Worm (Caenorhabditis elegans) whole organism, L2 larva: ENCODE measurements around the gene F21A3.11.
A peak's percentile ranks its signal among the peaks of the same experiment; 100 is the strongest.

ENCODE experiments used
- F13H6.1 ChIP-seq: sonication (generic microtip); optimal IDR thresholded peaks from 2 replicates; lab custom pipeline; 2016; ENCODE audit warnings: missing genetic modification characterization, missing compliant biosample characterization
- R02D3.7 ChIP-seq: fragments of 150-350 bp; optimal IDR thresholded peaks from 2 replicates; lab custom pipeline; 2014; ENCODE audit warnings: missing biosample characterization, missing genetic modification characterization
- Y55F3AM.14 ChIP-seq: fragments of 200-800 bp; sonication (Bioruptor generic); optimal IDR thresholded peaks from 2 replicates; lab custom pipeline; 2018; ENCODE audit warnings: mild to moderate bottlenecking, missing genetic modification characterization, missing compliant biosample characterization
- alr-1 ChIP-seq: fragments of 150-350 bp; optimal IDR thresholded peaks from 2 replicates; lab custom pipeline; 2014; ENCODE audit warnings: missing biosample characterization, missing genetic modification characterization
- aly-2 ChIP-seq: fragments of 150-350 bp; optimal IDR thresholded peaks from 2 replicates; lab custom pipeline; 2014; ENCODE audit warnings: missing biosample characterization, missing genetic modification characterization
- ama-1 ChIP-seq: fragments of 150-350 bp; optimal IDR thresholded peaks from 2 replicates; lab custom pipeline; 2018; ENCODE audit warnings: inconsistent platforms
- blmp-1 ChIP-seq: sonication (generic microtip); optimal IDR thresholded peaks from 2 replicates; lab custom pipeline; 2017; ENCODE audit warnings: missing genetic modification characterization, mild to moderate bottlenecking, missing compliant biosample characterization, antibody characterized with exemption, moderate library complexity; ENCODE audit not compliant: insufficient read depth
- ceh-16 ChIP-seq: fragments of 150-350 bp; optimal IDR thresholded peaks from 2 replicates; lab custom pipeline; 2014; ENCODE audit warnings: missing biosample characterization, missing genetic modification characterization
- ceh-82 ChIP-seq: fragments of 150-350 bp; optimal IDR thresholded peaks from 2 replicates; lab custom pipeline; 2014; ENCODE audit warnings: missing biosample characterization, missing genetic modification characterization
- egl-27 ChIP-seq: sonication (generic microtip); optimal IDR thresholded peaks from 3 replicates; lab custom pipeline; 2017; ENCODE audit warnings: missing biosample characterization, missing genetic modification reagents, missing genetic modification characterization
- elt-1 ChIP-seq: fragments of 150-350 bp; optimal IDR thresholded peaks from 2 replicates; lab custom pipeline; 2014; ENCODE audit warnings: missing biosample characterization, missing genetic modification characterization
- elt-3 ChIP-seq: sonication (generic microtip); optimal IDR thresholded peaks from 2 replicates; lab custom pipeline; 2017; ENCODE audit warnings: missing biosample characterization, missing genetic modification characterization
- fos-1 ChIP-seq: fragments of 150-350 bp; optimal IDR thresholded peaks from 2 replicates; lab custom pipeline; 2014; ENCODE audit warnings: missing biosample characterization, missing genetic modification characterization
- gmeb-1 ChIP-seq: fragments of 150-350 bp; optimal IDR thresholded peaks from 2 replicates; lab custom pipeline; 2014; ENCODE audit warnings: missing biosample characterization, missing genetic modification characterization
- lin-13 ChIP-seq: fragments of 150-350 bp; optimal IDR thresholded peaks from 2 replicates; lab custom pipeline; 2014; ENCODE audit warnings: missing biosample characterization, missing genetic modification reagents, missing genetic modification characterization
- lin-39 ChIP-seq: fragments of 150-350 bp; optimal IDR thresholded peaks from 2 replicates; lab custom pipeline; 2014; ENCODE audit warnings: missing biosample characterization, missing genetic modification reagents, missing genetic modification characterization
- lsy-2 ChIP-seq, 2 experiments: fragments of 150-350 bp in 1 of 2; sonication (generic microtip) in 1 of 2; optimal IDR thresholded peaks; 2 replicates each; lab custom pipeline; 2014 to 2017; ENCODE audit warnings: missing biosample characterization in 2 of 2, missing genetic modification characterization in 2 of 2
- mab-5 ChIP-seq: fragments of 150-350 bp; optimal IDR thresholded peaks from 2 replicates; lab custom pipeline; 2014; ENCODE audit warnings: missing biosample characterization, missing genetic modification characterization
- mdl-1 ChIP-seq, 2 experiments: fragments of 150-350 bp in 1 of 2; sonication (generic microtip) in 1 of 2; optimal IDR thresholded peaks; 2 replicates each; lab custom pipeline; 2017; ENCODE audit warnings: missing biosample characterization in 2 of 2, missing genetic modification characterization in 2 of 2
- nhr-10 ChIP-seq: sonication (generic microtip); optimal IDR thresholded peaks from 2 replicates; lab custom pipeline; 2017; ENCODE audit warnings: missing biosample characterization, missing genetic modification characterization
- nhr-12 ChIP-seq: fragments of 150-350 bp; optimal IDR thresholded peaks from 2 replicates; lab custom pipeline; 2014; ENCODE audit warnings: missing biosample characterization, missing genetic modification characterization
- nhr-21 ChIP-seq: fragments of 150-350 bp; optimal IDR thresholded peaks from 2 replicates; lab custom pipeline; 2014; ENCODE audit warnings: missing biosample characterization, missing genetic modification characterization
- nhr-23 ChIP-seq: fragments of 150-350 bp; optimal IDR thresholded peaks from 2 replicates; lab custom pipeline; 2014; ENCODE audit warnings: missing biosample characterization, missing genetic modification reagents, missing genetic modification characterization
- nhr-25 ChIP-seq: fragments of 150-350 bp; sonication (generic microtip); optimal IDR thresholded peaks from 3 replicates; lab custom pipeline; 2014; ENCODE audit warnings: missing biosample characterization, missing genetic modification characterization
- nhr-6 ChIP-seq: fragments of 150-350 bp; optimal IDR thresholded peaks from 2 replicates; lab custom pipeline; 2014; ENCODE audit warnings: missing biosample characterization, missing genetic modification characterization
- nhr-77 ChIP-seq: fragments of 150-350 bp; optimal IDR thresholded peaks from 2 replicates; lab custom pipeline; 2014; ENCODE audit warnings: missing biosample characterization, missing genetic modification characterization
- peb-1 ChIP-seq: fragments of 150-350 bp; optimal IDR thresholded peaks from 2 replicates; lab custom pipeline; 2014; ENCODE audit warnings: missing biosample characterization, missing genetic modification characterization
- skn-1 ChIP-seq: sonication (generic microtip); optimal IDR thresholded peaks from 2 replicates; lab custom pipeline; 2017; ENCODE audit warnings: missing biosample characterization, missing genetic modification characterization
- sma-3 ChIP-seq: sonication (generic microtip); optimal IDR thresholded peaks from 2 replicates; lab custom pipeline; 2016; ENCODE audit warnings: missing genetic modification reagents, missing genetic modification characterization, missing compliant biosample characterization
- sma-9 ChIP-seq, 2 experiments: fragments of 150-350 bp in 1 of 2; sonication (generic microtip) in 1 of 2; optimal IDR thresholded peaks; 2 replicates each; lab custom pipeline; 2014 to 2016; ENCODE audit warnings: missing genetic modification characterization in 2 of 2, mild to moderate bottlenecking in 1 of 2, missing biosample characterization in 1 of 2, missing compliant biosample characterization in 1 of 2, missing genetic modification reagents in 1 of 2, moderate library complexity in 1 of 2
- snpc-4 ChIP-seq: fragments of 150-350 bp; optimal IDR thresholded peaks from 2 replicates; lab custom pipeline; 2014; ENCODE audit warnings: missing biosample characterization, missing genetic modification characterization
- unc-39 ChIP-seq: fragments of 150-350 bp; optimal IDR thresholded peaks from 2 replicates; lab custom pipeline; 2014; ENCODE audit warnings: missing biosample characterization, missing genetic modification characterization
- unc-55 ChIP-seq: fragments of 150-350 bp; sonication (generic microtip); optimal IDR thresholded peaks from 3 replicates; lab custom pipeline; 2014; ENCODE audit warnings: missing biosample characterization, missing genetic modification reagents, missing genetic modification characterization
- zag-1 ChIP-seq: fragments of 150-350 bp; optimal IDR thresholded peaks from 2 replicates; lab custom pipeline; 2014; ENCODE audit warnings: missing biosample characterization, missing genetic modification characterization
- ztf-1 ChIP-seq: fragments of 200-800 bp; sonication (Bioruptor generic); conservative IDR thresholded peaks from 2 replicates; pipeline ENCODE4 v1.3.6; 2022; ENCODE audit warnings: missing genetic modification characterization, missing compliant biosample characterization
- ztf-11 ChIP-seq: sonication (generic microtip); optimal IDR thresholded peaks from 2 replicates; lab custom pipeline; 2017; ENCODE audit warnings: missing biosample characterization, missing genetic modification characterization

F21A3.11 gene

DNA sequence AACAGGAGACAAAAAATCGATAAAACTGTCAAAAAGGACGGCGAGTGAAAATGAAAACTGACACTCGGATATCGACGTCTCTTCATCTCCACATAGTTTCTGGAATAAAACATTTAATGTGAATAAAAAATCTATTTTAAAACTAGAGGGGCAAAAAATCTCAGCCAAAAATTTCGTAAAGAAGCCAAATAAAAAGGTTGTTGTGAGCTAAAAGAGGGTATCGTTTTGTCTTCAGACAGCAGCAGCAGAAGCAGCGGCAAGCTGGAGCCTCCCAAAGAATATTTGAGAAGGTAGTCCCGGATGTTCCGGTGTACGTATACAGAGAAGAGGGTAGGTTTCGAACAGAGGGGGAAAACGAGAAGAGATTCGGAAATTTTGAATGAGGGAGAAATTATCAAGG, 11.1 kb downstream of the F21A3.11 start, which contains the start of gene lgc-31:
Gene lgc-31, minus strand, starts transcription at position 101 of the 400 bp plus-strand sequence.
- TF ChIP-seq lin-13 (GFP tag; lab: Kevin White, UChicago): no peak
- TF ChIP-seq skn-1 (tag; lab: Kevin White, UChicago): no peak
- no peak for TF ChIP-seq peb-1 (tag; lab: Kevin White, UChicago)
- TF ChIP-seq ztf-11 (tag; lab: Kevin White, UChicago): no peak
- no peak for TF ChIP-seq ceh-82 (tag; lab: Kevin White, UChicago)
- TF ChIP-seq sma-3: no peak
- no peak for TF ChIP-seq nhr-21 (tag; lab: Kevin White, UChicago)
- no peak for TF ChIP-seq Y55F3AM.14 (GFP tag; lab: Kevin White, UChicago)
- no peak for TF ChIP-seq gmeb-1
- no peak for TF ChIP-seq ztf-1 (GFP tag; lab: Robert Waterston, UW)
- no peak for TF ChIP-seq elt-1
- TF ChIP-seq, all 48 proteins: peak for 0

DNA sequence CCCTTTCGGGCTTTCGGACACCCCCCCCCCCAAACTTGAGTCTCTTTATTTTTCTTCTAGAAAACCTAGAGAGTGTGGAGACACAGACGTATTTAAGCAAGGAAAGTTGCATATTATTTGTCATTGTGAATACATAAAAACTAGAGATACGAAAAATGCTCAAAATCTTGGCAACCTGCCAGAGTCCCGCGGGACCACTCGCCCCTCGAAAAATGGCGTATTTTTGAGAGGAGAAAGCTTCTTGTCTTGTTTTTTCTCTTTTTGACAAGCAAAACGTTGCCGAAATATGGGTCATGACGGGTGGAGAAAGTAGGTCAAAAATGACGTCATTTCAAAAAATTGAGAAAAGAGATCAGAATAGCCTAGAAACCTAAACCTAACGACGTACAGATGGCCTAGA, 12.6 kb downstream of the F21A3.11 start:
- TF ChIP-seq nhr-6: no peak
- TF ChIP-seq ceh-82 (tag; lab: Kevin White, UChicago): no peak
- peak; percentile 60 for TF ChIP-seq mab-5 (tag; lab: Kevin White, UChicago)
- TF ChIP-seq alr-1 (tag; lab: Kevin White, UChicago): no peak
- TF ChIP-seq ama-1 (lab: Kevin White, UChicago): no peak
- TF ChIP-seq zag-1 (tag; lab: Kevin White, UChicago): peak; percentile 20
- no peak for TF ChIP-seq fos-1 (tag; lab: Kevin White, UChicago)
- peak in 1 of 2 experiments; percentile 29 for TF ChIP-seq lsy-2 (tag; optimal IDR thresholded peaks at IDR 0.05; lab: Kevin White, UChicago)

DNA sequence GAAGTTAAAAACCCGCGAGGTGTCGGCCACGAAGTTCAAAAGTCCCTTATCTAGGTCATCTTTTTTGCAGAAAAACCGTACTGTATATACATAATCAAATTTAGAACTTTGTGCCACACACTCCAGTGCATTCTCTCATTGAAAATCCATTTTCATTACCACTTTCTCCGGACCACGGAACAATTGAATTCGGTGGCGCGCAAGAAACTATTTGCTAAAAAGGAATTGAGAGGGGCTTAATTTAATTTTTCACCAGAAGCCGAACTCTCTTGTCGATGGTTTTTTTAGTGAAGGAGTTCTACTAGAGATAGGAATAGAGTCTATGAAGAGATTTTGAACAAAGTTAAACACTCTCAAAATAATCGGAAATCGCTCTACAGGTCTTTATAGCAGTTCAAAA, 13.2 kb downstream of the F21A3.11 start:
- TF ChIP-seq nhr-77 (tag; lab: Kevin White, UChicago) (no peak), ama-1 (lab: Kevin White, UChicago) (no peak), R02D3.7 (no peak), nhr-25 (tag; lab: Kevin White, UChicago) (no peak), ztf-11 (tag; lab: Kevin White, UChicago) (no peak)

DNA sequence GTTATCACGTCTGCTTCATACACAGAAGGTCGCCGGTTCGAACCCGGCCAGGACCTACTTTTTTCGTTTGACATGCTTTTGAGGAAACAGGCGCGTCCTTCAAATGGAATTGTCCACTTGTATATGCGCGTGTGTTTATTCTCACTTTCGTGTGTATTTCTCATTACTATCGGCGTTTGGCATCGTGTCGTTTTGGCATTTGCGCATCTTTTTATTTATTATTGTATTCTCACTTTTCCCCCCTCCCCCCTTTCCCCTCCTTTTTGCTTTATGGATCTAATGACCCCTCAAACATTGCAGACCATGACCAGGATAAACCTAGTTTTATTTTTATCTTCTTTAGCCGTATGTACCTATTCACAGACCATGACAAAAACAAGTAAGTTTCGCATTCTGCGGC, 15.6 kb downstream of the F21A3.11 start, which contains the start of gene F21A3.3:
Gene F21A3.3, plus strand, starts transcription at position 301 of the 400 bp plus-strand sequence.
- no peak for TF ChIP-seq aly-2 (tag; lab: Kevin White, UChicago)
- TF ChIP-seq blmp-1: no peak
- TF ChIP-seq mdl-1 (tag; optimal IDR thresholded peaks at IDR 0.05; lab: Kevin White, UChicago): no peak
- no peak for TF ChIP-seq sma-9 (GFP tag; optimal IDR thresholded peaks at IDR 0.05; lab: Kevin White, UChicago)
- TF ChIP-seq sma-9 (tag; optimal IDR thresholded peaks at IDR 0.05; lab: Kevin White, UChicago): no peak
- TF ChIP-seq nhr-23: no peak
- no peak for TF ChIP-seq lin-13 (GFP tag; lab: Kevin White, UChicago)
- no peak for TF ChIP-seq Y55F3AM.14 (GFP tag; lab: Kevin White, UChicago)
- TF ChIP-seq ceh-16 (tag; lab: Kevin White, UChicago): no peak
- no peak for TF ChIP-seq unc-39 (tag; lab: Kevin White, UChicago)
- TF ChIP-seq nhr-12 (tag; lab: Kevin White, UChicago): no peak
- TF ChIP-seq elt-3 (tag; lab: Kevin White, UChicago): no peak
- no peak for TF ChIP-seq zag-1 (tag; lab: Kevin White, UChicago)
- TF ChIP-seq lin-39: no peak
- TF ChIP-seq ama-1 (lab: Kevin White, UChicago): no peak
- no peak for TF ChIP-seq gmeb-1
- no peak for TF ChIP-seq F13H6.1
- TF ChIP-seq fos-1 (tag; lab: Kevin White, UChicago): no peak
- no peak for TF ChIP-seq peb-1 (tag; lab: Kevin White, UChicago)

DNA sequence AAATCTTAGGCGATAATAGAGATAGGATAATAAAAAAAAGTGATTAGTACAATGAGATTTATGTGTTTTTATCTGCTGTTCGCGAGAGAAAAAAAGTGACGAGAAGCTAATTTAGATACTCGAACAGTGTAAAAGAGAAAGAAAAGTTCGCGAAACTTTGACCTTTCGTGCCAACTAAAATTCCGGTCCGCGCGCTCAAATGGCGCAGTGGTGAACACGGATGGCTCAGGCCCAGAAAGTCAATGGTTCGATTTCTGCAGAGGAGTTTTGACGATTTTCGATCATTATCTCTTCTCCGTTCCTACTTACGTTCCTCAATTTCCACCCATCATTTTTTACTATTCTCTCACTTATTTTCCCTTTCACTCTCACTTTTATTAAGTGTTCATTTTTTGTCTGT, 16.5 kb downstream of the F21A3.11 start:
- TF ChIP-seq unc-39 (tag; lab: Kevin White, UChicago): no peak
- no peak for TF ChIP-seq snpc-4
- TF ChIP-seq elt-1: no peak
- TF ChIP-seq aly-2 (tag; lab: Kevin White, UChicago): no peak
- no peak for TF ChIP-seq nhr-21 (tag; lab: Kevin White, UChicago)
- no peak for TF ChIP-seq unc-55 (GFP tag; lab: Kevin White, UChicago)
- no peak for TF ChIP-seq nhr-10 (tag; lab: Kevin White, UChicago)
- TF ChIP-seq nhr-23: no peak
- TF ChIP-seq egl-27 (tag; lab: Kevin White, UChicago): no peak
- TF ChIP-seq Y55F3AM.14 (GFP tag; lab: Kevin White, UChicago): no peak
- TF ChIP-seq nhr-25 (tag; lab: Kevin White, UChicago): no peak
- no peak for TF ChIP-seq lin-39
- TF ChIP-seq ztf-11 (tag; lab: Kevin White, UChicago): no peak
- no peak for TF ChIP-seq lin-13 (GFP tag; lab: Kevin White, UChicago)
